Worm (Caenorhabditis elegans) whole organism, midembryonic: ENCODE data around the gene C03B1.3.

Experiments
- T22C8.4 ChIP-seq: fragments of 200-800 bp; sonication (Bioruptor generic); IDR thresholded peaks from 2 replicates; pipeline ENCODE4 v1.3.6; 2022; ENCODE audit warnings: missing genetic modification characterization, missing compliant biosample characterization
- cog-1 ChIP-seq: sonication (generic microtip); optimal IDR thresholded peaks from 2 replicates; lab custom pipeline; 2016; ENCODE audit warnings: missing genetic modification characterization, missing compliant biosample characterization
- flt-1 ChIP-seq: fragments of 200-800 bp; sonication (Bioruptor generic); IDR thresholded peaks from 2 replicates; pipeline ENCODE4 v1.3.6; 2022; ENCODE audit warnings: missing genetic modification characterization, missing compliant biosample characterization
- klf-2 ChIP-seq: fragments of 200-800 bp; sonication (Bioruptor generic); conservative IDR thresholded peaks from 2 replicates; pipeline ENCODE4 v1.3.6; 2022; ENCODE audit warnings: missing genetic modification reagents, missing genetic modification characterization, missing compliant biosample characterization
- med-1 ChIP-seq: sonication (generic microtip); optimal IDR thresholded peaks from 2 replicates; lab custom pipeline; 2017; ENCODE audit warnings: missing genetic modification characterization, mild to moderate bottlenecking, missing compliant biosample characterization, antibody characterized with exemption, missing genetic modification reagents; ENCODE audit not compliant: insufficient read depth
- ref-1 ChIP-seq: fragments of 200-800 bp; sonication (Bioruptor generic); conservative IDR thresholded peaks from 2 replicates; pipeline ENCODE4 v1.3.6; 2022; ENCODE audit warnings: missing genetic modification reagents, missing genetic modification characterization, missing compliant biosample characterization
- tab-1 ChIP-seq: fragments of 200-800 bp; sonication (Bioruptor generic); IDR thresholded peaks from 2 replicates; pipeline ENCODE4 v1.3.6; 2022; ENCODE audit warnings: missing genetic modification characterization, missing compliant biosample characterization
- ztf-23 ChIP-seq: fragments of 200-800 bp; sonication (Bioruptor generic); IDR thresholded peaks from 2 replicates; pipeline ENCODE4 v1.3.6; 2022; ENCODE audit warnings: missing genetic modification reagents, missing genetic modification characterization, missing compliant biosample characterization
- ztf-29 ChIP-seq: fragments of 200-800 bp; sonication (Bioruptor generic); IDR thresholded peaks from 2 replicates; pipeline ENCODE4 v1.3.6; 2022; ENCODE audit warnings: missing genetic modification reagents, missing genetic modification characterization, missing compliant biosample characterization

Gene C03B1.3

ce11 chrX:6353763-6354162, 12.1 kb upstream of the C03B1.3 start:
- TF ChIP-seq ztf-29 (GFP tag; lab: Robert Waterston, UW): no peak
- TF ChIP-seq cog-1: no peak
- TF ChIP-seq T22C8.4: no peak
- no peak for TF ChIP-seq flt-1 (GFP tag; lab: Robert Waterston, UW)
- no peak for TF ChIP-seq ztf-23 (GFP tag; lab: Robert Waterston, UW)
- no peak for TF ChIP-seq med-1 (GFP tag; lab: Kevin White, UChicago)
- TF ChIP-seq ref-1 (GFP tag; lab: Robert Waterston, UW): no peak
- no peak for TF ChIP-seq tab-1 (GFP tag; lab: Robert Waterston, UW)
- TF ChIP-seq klf-2: no peak

ce11 chrX:6355030-6355635, 10.7 kb upstream of the C03B1.3 start, which contains the start of gene C03B1.5:
Gene C03B1.5 (plus strand): TSS chrX:6355585.
- TF ChIP-seq med-1 (GFP tag; lab: Kevin White, UChicago): no peak
- no peak for TF ChIP-seq T22C8.4
- TF ChIP-seq ztf-29 (GFP tag; lab: Robert Waterston, UW): no peak
- no peak for TF ChIP-seq cog-1
- TF ChIP-seq flt-1 (GFP tag; lab: Robert Waterston, UW): no peak
- no peak for TF ChIP-seq klf-2
- TF ChIP-seq tab-1 (GFP tag; lab: Robert Waterston, UW): no peak
- TF ChIP-seq ztf-23 (GFP tag; lab: Robert Waterston, UW): no peak
- TF ChIP-seq ref-1 (GFP tag; lab: Robert Waterston, UW): no peak

- TF ChIP-seq ztf-29 (GFP tag; lab: Robert Waterston, UW): no peak
- no peak for TF ChIP-seq med-1 (GFP tag; lab: Kevin White, UChicago)
- TF ChIP-seq cog-1: no peak
- no peak for TF ChIP-seq flt-1 (GFP tag; lab: Robert Waterston, UW)
- TF ChIP-seq ref-1 (GFP tag; lab: Robert Waterston, UW): no peak
- no peak for TF ChIP-seq klf-2
- no peak for TF ChIP-seq tab-1 (GFP tag; lab: Robert Waterston, UW)
- TF ChIP-seq ztf-23 (GFP tag; lab: Robert Waterston, UW): no peak
- TF ChIP-seq T22C8.4: no peak
Observed at ce11 chrX:6357772-6358171, 8.0 kb upstream of the C03B1.3 start, which contains the start of gene C03B1.10. Gene C03B1.10 (minus strand): TSS chrX:6357872.

ce11 chrX:6360077-6360476, 5.7 kb upstream of the C03B1.3 start:
- TF ChIP-seq flt-1 (GFP tag; lab: Robert Waterston, UW) (no peak), ztf-29 (GFP tag; lab: Robert Waterston, UW) (no peak), med-1 (GFP tag; lab: Kevin White, UChicago) (no peak), tab-1 (GFP tag; lab: Robert Waterston, UW) (no peak), ztf-23 (GFP tag; lab: Robert Waterston, UW) (no peak), klf-2 (no peak), T22C8.4 (no peak), ref-1 (GFP tag; lab: Robert Waterston, UW) (no peak), cog-1 (no peak)

- TF ChIP-seq T22C8.4: no peak
Observed at ce11 chrX:6360658-6361057, 5.2 kb upstream of the C03B1.3 start, which contains the start of gene C03B1.14. Gene C03B1.14 (minus strand): TSS chrX:6360758.

ce11 chrX:6364196-6364595, 1.6 kb upstream of the C03B1.3 start, which contains the start of gene C03B1.4:
Gene C03B1.4 (plus strand): TSS chrX:6364496.
- no peak for TF ChIP-seq klf-2
- TF ChIP-seq ref-1 (GFP tag; lab: Robert Waterston, UW): no peak
- TF ChIP-seq tab-1 (GFP tag; lab: Robert Waterston, UW): no peak
- TF ChIP-seq flt-1 (GFP tag; lab: Robert Waterston, UW): no peak
- TF ChIP-seq cog-1: no peak
- no peak for TF ChIP-seq T22C8.4
- no peak for TF ChIP-seq med-1 (GFP tag; lab: Kevin White, UChicago)
- no peak for TF ChIP-seq ztf-23 (GFP tag; lab: Robert Waterston, UW)
- TF ChIP-seq ztf-29 (GFP tag; lab: Robert Waterston, UW): no peak

- TF ChIP-seq klf-2 (no peak), cog-1 (no peak), tab-1 (GFP tag; lab: Robert Waterston, UW) (no peak)
Observed at ce11 chrX:6369717-6370116, 3.9 kb downstream of the C03B1.3 start, which contains the start of gene C03B1.2. Gene C03B1.2 (plus strand): TSS chrX:6370017.

ce11 chrX:6371192-6372116, 5.6 kb downstream of the C03B1.3 start:
- TF ChIP-seq flt-1 (GFP tag; lab: Robert Waterston, UW): peak; percentile 94
- peak; percentile 87 for TF ChIP-seq tab-1 (GFP tag; lab: Robert Waterston, UW)
- TF ChIP-seq med-1 (GFP tag; lab: Kevin White, UChicago): peak; percentile 38
- peak; percentile 85 for TF ChIP-seq ztf-29 (GFP tag; lab: Robert Waterston, UW)
- TF ChIP-seq ztf-23 (GFP tag; lab: Robert Waterston, UW): peak; percentile 87
- TF ChIP-seq klf-2: peak; percentile 86
- TF ChIP-seq T22C8.4: peak; percentile 75
- peak; percentile 57 for TF ChIP-seq cog-1
- peak; percentile 78 for TF ChIP-seq ref-1 (GFP tag; lab: Robert Waterston, UW)

ce11 chrX:6373348-6373747, 7.5 kb downstream of the C03B1.3 start, which contains the start of gene C03B1.17:
Gene C03B1.17 (plus strand): TSS chrX:6373648.
- TF ChIP-seq med-1 (GFP tag; lab: Kevin White, UChicago) (no peak), ref-1 (GFP tag; lab: Robert Waterston, UW) (no peak), klf-2 (no peak), tab-1 (GFP tag; lab: Robert Waterston, UW) (no peak), cog-1 (no peak), ztf-23 (GFP tag; lab: Robert Waterston, UW) (no peak), T22C8.4 (no peak), flt-1 (GFP tag; lab: Robert Waterston, UW) (no peak), ztf-29 (GFP tag; lab: Robert Waterston, UW) (no peak)
